Worm (Caenorhabditis elegans): ENCODE data around the gene srxa-4.

Gene srxa-4

ce11 chrV:7434805-7435363 is 14.6 kb downstream of the srxa-4 start:
- TF ChIP-seq mep-1 (tag; optimal IDR thresholded peaks at IDR 0.05) = no peak
- TF ChIP-seq ztf-11 (tag; optimal IDR thresholded peaks at IDR 0.05) = no peak
- TF ChIP-seq unc-39 (tag; optimal IDR thresholded peaks at IDR 0.05) = no peak
- TF ChIP-seq drap-1 (GFP tag; optimal IDR thresholded peaks at IDR 0.05) = no peak
- no peak for TF ChIP-seq elt-3 (tag; optimal IDR thresholded peaks at IDR 0.05)

ce11 chrV:7435376-7436204 is 15.3 kb downstream of the srxa-4 start, which contains the start of the genes ddo-2 and F25E5.8:
Gene ddo-2 (minus strand): TSS chrV:7435705.
Gene F25E5.8 (plus strand): TSS chrV:7435930.
- no peak for TF ChIP-seq M03D4.4 (tag; optimal IDR thresholded peaks at IDR 0.05)
- no peak for TF ChIP-seq nhr-12 (tag; optimal IDR thresholded peaks at IDR 0.05)
- TF ChIP-seq drap-1 (GFP tag; optimal IDR thresholded peaks at IDR 0.05) = no peak
- TF ChIP-seq ceh-83 (GFP tag; optimal IDR thresholded peaks at IDR 0.05) = no peak
- TF ChIP-seq unc-62 (GFP tag; optimal IDR thresholded peaks at IDR 0.05) = no peak
- TF ChIP-seq sptf-1 (tag; optimal IDR thresholded peaks at IDR 0.05) = no peak
- no peak for TF ChIP-seq ztf-11 (tag; optimal IDR thresholded peaks at IDR 0.05)
- no peak for TF ChIP-seq pha-4 (tag; optimal IDR thresholded peaks at IDR 0.05)
- TF ChIP-seq zip-8 (tag; optimal IDR thresholded peaks at IDR 0.05) = no peak
- no peak for TF ChIP-seq mab-5 (tag; optimal IDR thresholded peaks at IDR 0.05)
- no peak for TF ChIP-seq unc-120 (tag; optimal IDR thresholded peaks at IDR 0.05; ENCODE audit: poor library complexity, severe bottlenecking)
- TF ChIP-seq nhr-2 (tag; optimal IDR thresholded peaks at IDR 0.05) = no peak
- TF ChIP-seq nhr-28 (tag; optimal IDR thresholded peaks at IDR 0.05) = no peak

ce11 chrV:7436509-7436908 is 16.2 kb downstream of the srxa-4 start:
- TF ChIP-seq bed-3 (GFP tag; optimal IDR thresholded peaks at IDR 0.05) = no peak
- TF ChIP-seq lin-32 (GFP tag; optimal IDR thresholded peaks at IDR 0.05) = no peak
- TF ChIP-seq mep-1 (tag; optimal IDR thresholded peaks at IDR 0.05) = no peak
- TF ChIP-seq ceh-83 (GFP tag; optimal IDR thresholded peaks at IDR 0.05) = no peak
- no peak for TF ChIP-seq sem-2 (GFP tag; optimal IDR thresholded peaks at IDR 0.05)
- TF ChIP-seq unc-39 (tag; optimal IDR thresholded peaks at IDR 0.05) = no peak
- TF ChIP-seq ztf-11 (tag; optimal IDR thresholded peaks at IDR 0.05) = no peak
- TF ChIP-seq ham-2 (GFP tag; optimal IDR thresholded peaks at IDR 0.05) = no peak
- TF ChIP-seq nhr-76 (tag; optimal IDR thresholded peaks at IDR 0.05) = no peak
- no peak for TF ChIP-seq sptf-1 (tag; optimal IDR thresholded peaks at IDR 0.05)
- no peak for TF ChIP-seq nhr-28 (tag; optimal IDR thresholded peaks at IDR 0.05)
- TF ChIP-seq nhr-12 (tag; optimal IDR thresholded peaks at IDR 0.05) = no peak
- no peak for TF ChIP-seq ces-1 (GFP tag; optimal IDR thresholded peaks at IDR 0.05)
- no peak for TF ChIP-seq lsy-2 (tag; optimal IDR thresholded peaks at IDR 0.05)
- no peak for TF ChIP-seq snpc-4 (tag; optimal IDR thresholded peaks at IDR 0.05)
- TF ChIP-seq blmp-1 (tag; optimal IDR thresholded peaks at IDR 0.05) = no peak
- no peak for TF ChIP-seq mab-5 (tag; optimal IDR thresholded peaks at IDR 0.05)

DNA sequence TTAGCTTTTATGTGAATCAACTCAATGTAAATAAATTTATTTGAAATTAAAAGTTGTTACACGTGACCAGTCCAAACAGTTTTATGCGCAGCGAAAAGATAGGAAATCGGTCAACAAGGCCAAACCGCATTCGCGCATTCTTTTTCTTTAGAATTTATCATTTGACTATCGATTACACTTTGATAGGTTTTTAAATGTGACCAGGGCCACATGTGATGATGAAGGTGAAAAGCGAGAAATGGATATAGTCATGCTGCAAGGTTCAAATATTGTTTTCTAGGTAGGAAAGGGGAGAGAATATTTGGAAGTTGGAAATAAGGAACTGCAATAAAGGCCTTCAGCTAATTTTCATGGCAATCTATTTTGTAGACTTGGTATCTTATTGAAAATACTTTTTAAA is 16.6 kb downstream of the srxa-4 start:
- no peak for TF ChIP-seq ceh-43 (GFP tag; optimal IDR thresholded peaks at IDR 0.05)
- no peak for TF ChIP-seq lsy-2 (tag; optimal IDR thresholded peaks at IDR 0.05)
- TF ChIP-seq drap-1 (GFP tag; optimal IDR thresholded peaks at IDR 0.05) = no peak
- TF ChIP-seq elt-3 (tag; optimal IDR thresholded peaks at IDR 0.05) = no peak
- no peak for TF ChIP-seq blmp-1 (tag; optimal IDR thresholded peaks at IDR 0.05)
- no peak for TF ChIP-seq nhr-28 (tag; optimal IDR thresholded peaks at IDR 0.05)
- no peak for TF ChIP-seq unc-120 (tag; optimal IDR thresholded peaks at IDR 0.05; ENCODE audit: poor library complexity, severe bottlenecking)
- no peak for TF ChIP-seq tbx-8 (GFP tag; optimal IDR thresholded peaks at IDR 0.05)
- no peak for TF ChIP-seq bed-3 (GFP tag; optimal IDR thresholded peaks at IDR 0.05)
- no peak for TF ChIP-seq nhr-2 (tag; optimal IDR thresholded peaks at IDR 0.05)
- no peak for TF ChIP-seq hlh-1 (tag; optimal IDR thresholded peaks at IDR 0.05)
- TF ChIP-seq M03D4.4 (tag; optimal IDR thresholded peaks at IDR 0.05) = no peak
- TF ChIP-seq cnd-1 (tag; optimal IDR thresholded peaks at IDR 0.05) = no peak

DNA sequence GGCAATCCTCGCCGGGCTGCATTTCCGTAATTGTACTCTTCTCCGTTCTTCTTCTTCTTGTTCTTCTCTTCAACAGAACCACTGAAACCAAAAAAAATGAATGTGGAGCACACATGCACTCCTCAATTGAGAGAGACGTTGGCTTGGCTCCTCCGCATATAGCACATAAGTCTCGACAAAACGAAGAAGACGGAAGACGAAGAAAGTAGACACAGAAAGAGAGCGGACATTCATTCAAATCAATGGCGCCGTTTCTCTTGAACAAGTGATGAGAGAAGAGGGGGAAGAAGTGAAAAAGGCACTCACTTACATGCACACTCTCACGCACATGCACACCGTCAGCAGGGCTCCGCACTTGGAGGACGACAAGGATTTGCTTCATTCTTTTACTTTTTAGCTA is 17.3 kb downstream of the srxa-4 start, which contains the start of gene F25E5.9:
TSS of gene F25E5.9 (minus strand) at position 382 of the 400 bp plus-strand sequence.
- no peak for TF ChIP-seq unc-120 (tag; optimal IDR thresholded peaks at IDR 0.05; ENCODE audit: poor library complexity, severe bottlenecking)
- TF ChIP-seq tbx-8 (GFP tag; optimal IDR thresholded peaks at IDR 0.05) = no peak
- TF ChIP-seq elt-1 (tag; optimal IDR thresholded peaks at IDR 0.05; ENCODE audit: borderline replicate concordance, insufficient read depth) = no peak
- TF ChIP-seq lsy-2 (tag; optimal IDR thresholded peaks at IDR 0.05) = no peak
- no peak for TF ChIP-seq ceh-39 (tag; optimal IDR thresholded peaks at IDR 0.05)
- TF ChIP-seq snpc-4 (tag; optimal IDR thresholded peaks at IDR 0.05) = no peak
- TF ChIP-seq unc-39 (tag; optimal IDR thresholded peaks at IDR 0.05) = no peak
- TF ChIP-seq M03D4.4 (tag; optimal IDR thresholded peaks at IDR 0.05) = no peak
- no peak for TF ChIP-seq cnd-1 (tag; optimal IDR thresholded peaks at IDR 0.05)
- no peak for TF ChIP-seq lin-32 (GFP tag; optimal IDR thresholded peaks at IDR 0.05)
- no peak for TF ChIP-seq zip-8 (tag; optimal IDR thresholded peaks at IDR 0.05)
- TF ChIP-seq pha-4 (tag; optimal IDR thresholded peaks at IDR 0.05) = no peak
- TF ChIP-seq hlh-1 (tag; optimal IDR thresholded peaks at IDR 0.05) = no peak
- TF ChIP-seq ces-1 (GFP tag; optimal IDR thresholded peaks at IDR 0.05) = no peak
- no peak for TF ChIP-seq nhr-2 (tag; optimal IDR thresholded peaks at IDR 0.05)
- TF ChIP-seq ceh-83 (GFP tag; optimal IDR thresholded peaks at IDR 0.05) = no peak
- no peak for TF ChIP-seq nhr-28 (tag; optimal IDR thresholded peaks at IDR 0.05)
- no peak for TF ChIP-seq unc-62 (GFP tag; optimal IDR thresholded peaks at IDR 0.05)
